Worm (Caenorhabditis elegans) whole organism, mixed stage, embryonic: ENCODE results near the gene F46F5.11.

Experiments used
- bed-3 ChIP-seq: fragments of 200-800 bp; sonication (Bioruptor generic); optimal IDR thresholded peaks from 3 replicates; lab custom pipeline; 2018; ENCODE audit warnings: mild to moderate bottlenecking, missing genetic modification characterization, moderate library complexity, missing compliant biosample characterization
- blmp-1 ChIP-seq: fragments of 150-350 bp; optimal IDR thresholded peaks from 2 replicates; lab custom pipeline; 2014; ENCODE audit warnings: missing biosample characterization, missing genetic modification characterization
- ceh-43 ChIP-seq: fragments of 200-800 bp; sonication (Bioruptor generic); optimal IDR thresholded peaks from 2 replicates; lab custom pipeline; 2018; ENCODE audit warnings: mild to moderate bottlenecking, missing genetic modification characterization, moderate library complexity, missing compliant biosample characterization
- ceh-83 ChIP-seq: fragments of 200-800 bp; sonication (Bioruptor generic); optimal IDR thresholded peaks from 2 replicates; lab custom pipeline; 2018; ENCODE audit warnings: mild to moderate bottlenecking, missing genetic modification characterization, missing compliant biosample characterization
- ces-1 ChIP-seq: fragments of 150-350 bp; optimal IDR thresholded peaks from 2 replicates; lab custom pipeline; 2014; ENCODE audit warnings: missing biosample characterization, missing genetic modification reagents, missing genetic modification characterization
- cnd-1 ChIP-seq: fragments of 200-800 bp; sonication (Bioruptor generic); optimal IDR thresholded peaks from 2 replicates; lab custom pipeline; 2018; ENCODE audit warnings: mild to moderate bottlenecking, missing genetic modification characterization, missing compliant biosample characterization
- drap-1 ChIP-seq: fragments of 200-800 bp; sonication (Bioruptor generic); optimal IDR thresholded peaks from 3 replicates; lab custom pipeline; 2018; ENCODE audit warnings: mild to moderate bottlenecking, missing genetic modification characterization, missing compliant biosample characterization
- elt-1 ChIP-seq: sonication (generic microtip); optimal IDR thresholded peaks from 2 replicates; lab custom pipeline; 2017; ENCODE audit warnings: missing genetic modification characterization, mild to moderate bottlenecking, missing compliant biosample characterization, antibody characterized with exemption, moderate library complexity, borderline replicate concordance; ENCODE audit not compliant: insufficient read depth
- flh-1 ChIP-seq: fragments of 200-800 bp; sonication (Bioruptor generic); optimal IDR thresholded peaks from 2 replicates; lab custom pipeline; 2018; ENCODE audit warnings: mild to moderate bottlenecking, missing genetic modification characterization, moderate library complexity, missing compliant biosample characterization
- ham-2 ChIP-seq: fragments of 200-800 bp; sonication (Bioruptor generic); optimal IDR thresholded peaks from 2 replicates; lab custom pipeline; 2018; ENCODE audit warnings: mild to moderate bottlenecking, missing genetic modification characterization, missing compliant biosample characterization
- hlh-1 ChIP-seq: fragments of 150-350 bp; optimal IDR thresholded peaks from 2 replicates; lab custom pipeline; 2014; ENCODE audit warnings: missing biosample characterization, missing genetic modification reagents, missing genetic modification characterization
- lin-13 ChIP-seq: fragments of 150-350 bp; optimal IDR thresholded peaks from 2 replicates; lab custom pipeline; 2014; ENCODE audit warnings: missing biosample characterization, missing genetic modification characterization
- mep-1 ChIP-seq: fragments of 150-350 bp; optimal IDR thresholded peaks from 2 replicates; lab custom pipeline; 2017; ENCODE audit warnings: missing biosample characterization, missing genetic modification reagents, missing genetic modification characterization, inconsistent platforms
- nhr-2 ChIP-seq: fragments of 150-350 bp; optimal IDR thresholded peaks from 2 replicates; lab custom pipeline; 2014; ENCODE audit warnings: missing biosample characterization, missing genetic modification characterization
- nhr-28 ChIP-seq: fragments of 150-350 bp; optimal IDR thresholded peaks from 2 replicates; lab custom pipeline; 2014; ENCODE audit warnings: missing biosample characterization, missing genetic modification characterization
- nhr-76 ChIP-seq: sonication (generic microtip); optimal IDR thresholded peaks from 2 replicates; lab custom pipeline; 2017; ENCODE audit warnings: missing biosample characterization, missing genetic modification characterization
- pha-4 ChIP-seq: fragments of 150-350 bp; optimal IDR thresholded peaks from 2 replicates; lab custom pipeline; 2018; ENCODE audit warnings: missing biosample characterization, missing genetic modification reagents, missing genetic modification characterization
- sem-2 ChIP-seq: fragments of 200-800 bp; sonication (Bioruptor generic); optimal IDR thresholded peaks from 2 replicates; lab custom pipeline; 2018; ENCODE audit warnings: mild to moderate bottlenecking, missing genetic modification characterization, missing compliant biosample characterization
- sptf-1 ChIP-seq: sonication (generic microtip); optimal IDR thresholded peaks from 2 replicates; lab custom pipeline; 2017; ENCODE audit warnings: mild to moderate bottlenecking, missing genetic modification characterization, moderate library complexity, missing compliant biosample characterization
- tbx-8 ChIP-seq: fragments of 200-800 bp; sonication (Bioruptor generic); optimal IDR thresholded peaks from 2 replicates; lab custom pipeline; 2018; ENCODE audit warnings: mild to moderate bottlenecking, missing genetic modification characterization, moderate library complexity, missing compliant biosample characterization
- unc-39 ChIP-seq: fragments of 150-350 bp; optimal IDR thresholded peaks from 2 replicates; lab custom pipeline; 2014; ENCODE audit warnings: missing biosample characterization, missing genetic modification characterization
- unc-62 ChIP-seq: fragments of 150-350 bp; optimal IDR thresholded peaks from 2 replicates; lab custom pipeline; 2014; ENCODE audit warnings: missing biosample characterization, missing genetic modification reagents, missing genetic modification characterization
- zip-8 ChIP-seq: fragments of 150-350 bp; optimal IDR thresholded peaks from 2 replicates; lab custom pipeline; 2014; ENCODE audit warnings: missing biosample characterization, missing genetic modification characterization
- ztf-11 ChIP-seq: fragments of 150-350 bp; optimal IDR thresholded peaks from 2 replicates; lab custom pipeline; 2014; ENCODE audit warnings: missing biosample characterization, missing genetic modification characterization

F46F5.11 gene

DNA sequence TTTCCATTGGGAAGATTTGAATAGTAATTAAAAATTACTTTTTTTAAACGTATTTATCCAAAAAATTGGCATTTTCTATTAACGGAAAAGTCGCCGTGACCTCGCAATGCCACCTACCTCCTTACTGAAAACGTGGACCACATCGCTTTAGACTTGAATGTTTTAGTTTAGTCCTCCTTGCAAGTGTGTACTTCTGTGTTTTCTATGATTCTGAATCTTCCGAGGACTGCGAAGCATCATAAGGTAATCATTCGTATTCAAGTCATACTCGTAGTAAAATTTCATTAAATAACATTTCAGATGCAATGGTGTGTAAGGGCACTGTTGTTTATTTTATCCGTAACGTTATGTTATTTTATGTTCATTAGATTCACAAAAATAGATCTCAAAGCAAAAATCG lies at the start of gene F46F5.11:
Gene F46F5.11, plus strand, starts transcription at position 301 of the 400 bp plus-strand sequence.
- TF ChIP-seq hlh-1 (tag; lab: Kevin White, UChicago) (no peak), drap-1 (GFP tag; lab: Kevin White, UChicago) (no peak)
- TF ChIP-seq, all 35 proteins: peak for 0

DNA sequence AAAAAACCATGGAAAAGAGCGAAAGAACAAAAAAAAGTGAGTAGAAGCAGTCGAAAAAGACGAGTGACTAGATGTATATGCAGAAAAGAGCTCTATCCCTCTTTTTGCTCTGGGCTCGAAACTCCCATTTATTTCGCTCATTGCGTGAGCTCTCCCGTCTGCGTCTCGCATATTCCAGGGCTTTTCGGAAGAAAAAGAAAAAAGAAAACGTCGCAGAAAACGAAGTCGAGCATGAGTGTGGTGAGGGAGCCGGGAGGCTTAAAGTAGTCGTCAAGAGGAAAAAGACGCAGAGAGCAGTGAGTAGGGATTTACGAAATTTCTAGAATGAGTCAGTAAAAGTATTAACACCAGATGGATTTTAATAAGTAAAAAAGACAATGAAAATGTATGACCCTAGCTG lies 48.8 kb upstream of the F46F5.11 start:
- TF ChIP-seq ces-1 (GFP tag; lab: Kevin White, UChicago) (peak; percentile 67), mep-1 (peak; percentile 25), tbx-8 (GFP tag; lab: Kevin White, UChicago) (no peak)

DNA sequence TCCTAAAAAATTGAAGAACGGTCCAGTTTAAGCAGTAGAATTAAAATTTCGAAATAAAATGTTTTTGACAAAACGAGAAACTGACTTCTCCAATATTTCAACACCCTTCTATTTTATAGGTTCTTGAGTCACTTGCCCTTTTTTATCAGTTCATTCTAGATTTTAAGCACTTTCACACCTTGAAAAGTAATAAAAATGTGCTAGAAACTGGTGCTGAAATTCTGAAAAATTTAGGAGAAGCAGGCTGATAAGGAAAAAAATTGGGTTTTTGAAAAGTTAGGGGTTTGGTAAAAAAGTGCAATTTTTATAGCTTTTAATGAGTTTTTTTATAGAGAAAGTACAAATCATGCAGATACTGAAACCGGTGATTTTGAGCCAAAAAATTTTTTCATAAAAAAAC lies 48.3 kb upstream of the F46F5.11 start:
- TF ChIP-seq cnd-1 (no peak), ztf-11 (no peak), lin-13 (tag; lab: Kevin White, UChicago) (no peak), unc-62 (no peak), ham-2 (GFP tag; lab: Kevin White, UChicago) (no peak), pha-4 (tag; lab: Kevin White, UChicago) (no peak), mep-1 (no peak), drap-1 (GFP tag; lab: Kevin White, UChicago) (no peak), ceh-43 (GFP tag; lab: Kevin White, UChicago) (no peak), flh-1 (GFP tag; lab: Kevin White, UChicago) (no peak), ceh-83 (GFP tag; lab: Kevin White, UChicago) (no peak), sptf-1 (tag; lab: Kevin White, UChicago) (no peak), blmp-1 (tag; lab: Kevin White, UChicago) (no peak), zip-8 (tag; lab: Kevin White, UChicago) (no peak), nhr-2 (tag; lab: Kevin White, UChicago) (no peak)
- TF ChIP-seq, all 35 proteins: peak for 0

DNA sequence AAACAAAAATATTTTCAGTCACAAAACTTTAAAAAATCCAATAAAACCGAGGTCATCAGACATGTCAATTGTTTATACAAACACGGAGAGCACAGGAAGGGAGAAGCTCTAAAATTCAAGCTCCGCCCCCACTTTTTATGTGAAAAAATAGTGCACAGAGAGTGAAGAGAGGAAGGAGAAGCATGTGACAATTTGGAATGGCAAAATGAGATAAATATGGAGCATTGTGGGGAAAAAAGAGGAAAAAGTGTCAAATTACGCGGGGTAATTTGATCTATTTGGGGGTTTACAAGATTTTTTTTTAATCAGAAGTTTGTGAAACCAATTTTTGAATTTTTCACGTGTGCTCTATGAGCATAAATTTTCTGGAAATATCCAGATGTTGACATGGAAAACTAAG lies 45.6 kb upstream of the F46F5.11 start:
- TF ChIP-seq lin-13 (tag; lab: Kevin White, UChicago) = no peak
- no peak for TF ChIP-seq nhr-76
- TF ChIP-seq unc-62 = no peak

DNA sequence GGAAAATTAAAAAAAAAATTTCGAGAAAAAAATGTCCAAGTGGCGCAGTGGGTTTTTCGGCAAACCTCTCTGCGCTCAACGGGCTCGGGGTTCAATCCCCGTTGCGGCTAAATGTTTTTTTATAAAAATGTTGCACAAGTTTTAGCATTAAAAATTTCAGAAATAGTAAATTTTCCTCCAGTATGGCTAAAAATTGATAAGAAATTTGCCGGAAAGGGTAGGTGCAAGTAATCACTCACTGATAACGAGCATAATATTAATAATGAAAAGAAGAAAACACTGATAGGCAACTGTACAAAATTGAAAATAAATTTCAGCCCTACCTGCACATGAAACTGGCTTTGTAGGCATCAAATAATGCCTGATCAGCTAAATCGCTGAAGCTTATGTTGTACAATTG lies 44.2 kb upstream of the F46F5.11 start:
- TF ChIP-seq blmp-1 (tag; lab: Kevin White, UChicago) = no peak
- TF ChIP-seq tbx-8 (GFP tag; lab: Kevin White, UChicago) = no peak
- no peak for TF ChIP-seq nhr-28 (tag; lab: Kevin White, UChicago)

DNA sequence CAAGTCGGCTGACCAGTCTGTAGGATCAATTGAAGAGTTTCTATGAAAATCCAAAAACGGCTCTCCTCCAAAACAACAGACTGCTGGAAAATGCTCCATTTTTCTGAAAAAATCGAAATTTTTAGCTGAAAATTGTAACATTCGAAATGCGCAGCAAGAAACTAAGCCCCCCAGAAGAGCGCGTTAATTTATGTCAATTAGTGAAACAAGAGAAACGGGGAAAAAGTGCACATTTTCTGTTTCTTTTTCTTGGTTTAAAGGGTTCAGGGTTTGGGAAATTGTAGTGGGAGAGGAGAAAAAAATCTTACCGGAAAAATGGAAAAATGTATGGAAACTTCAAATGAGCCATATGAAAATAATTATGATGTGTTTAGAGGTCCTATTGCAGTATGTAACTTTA lies 43.3 kb upstream of the F46F5.11 start, which contains the start of gene C08G5.7:
Gene C08G5.7, minus strand, starts transcription at position 101 of the 400 bp plus-strand sequence.
- TF ChIP-seq ces-1 (GFP tag; lab: Kevin White, UChicago) = peak; percentile 20
- no peak for TF ChIP-seq bed-3

DNA sequence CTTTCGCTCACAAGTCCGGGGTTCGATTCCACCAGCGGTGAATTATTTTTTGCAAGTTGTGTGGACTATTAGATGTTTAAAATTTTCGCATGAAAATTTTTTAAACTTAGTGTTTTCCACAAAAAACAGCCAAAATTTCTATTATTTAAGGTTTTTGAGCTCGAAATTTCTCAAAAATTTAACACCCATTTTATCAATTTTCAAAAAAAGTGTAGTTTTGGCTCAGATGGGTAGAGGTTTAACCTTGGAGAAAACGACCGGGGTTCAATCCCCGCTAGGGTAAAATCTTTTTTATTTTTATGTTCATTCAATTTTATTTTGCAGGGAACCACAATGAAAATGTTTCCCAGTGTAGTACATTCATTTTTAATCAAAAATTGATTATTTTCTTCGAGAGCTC lies 39.3 kb upstream of the F46F5.11 start:
- TF ChIP-seq unc-39 (tag; lab: Kevin White, UChicago) (no peak), sem-2 (GFP tag; lab: Kevin White, UChicago) (no peak), tbx-8 (GFP tag; lab: Kevin White, UChicago) (no peak), mep-1 (no peak)

DNA sequence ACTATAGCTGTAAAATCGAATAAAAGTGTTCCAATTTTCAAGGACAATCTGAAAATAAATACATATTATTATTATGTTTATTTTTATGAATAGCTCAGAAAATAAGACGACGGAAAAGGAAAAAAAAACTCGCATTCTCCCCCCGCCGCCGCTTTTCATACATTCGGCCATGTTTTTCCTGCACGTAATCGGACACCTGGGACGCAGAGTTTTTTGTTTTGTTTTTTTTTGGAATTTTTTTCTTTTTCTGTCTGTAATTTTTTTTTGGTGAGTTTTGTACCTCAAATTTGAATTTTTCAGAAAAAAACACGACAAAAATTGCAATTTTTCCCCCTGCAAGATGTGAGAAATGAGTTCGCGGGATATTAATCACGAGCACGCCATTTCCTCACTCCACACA lies 38.3 kb upstream of the F46F5.11 start, which contains the start of gene C08G5.6:
Gene C08G5.6, plus strand, starts transcription at position 301 of the 400 bp plus-strand sequence.
- TF ChIP-seq elt-1 (no peak), mep-1 (no peak), nhr-76 (no peak), sptf-1 (tag; lab: Kevin White, UChicago) (no peak), cnd-1 (no peak), tbx-8 (GFP tag; lab: Kevin White, UChicago) (no peak), ztf-11 (no peak), pha-4 (tag; lab: Kevin White, UChicago) (no peak), ceh-83 (GFP tag; lab: Kevin White, UChicago) (no peak)
